Fruit fly (Drosophila melanogaster): ENCODE results near the gene CG7990.

CG7990 gene

dm6 chrX:19154998-19155397 is 46.8 kb downstream of the CG7990 start (continued):
- peak; percentile 72 for TF ChIP-seq CG11723 (GFP tag; optimal IDR thresholded peaks at IDR 0.05)
- TF ChIP-seq CG2712 (tag; optimal IDR thresholded peaks at IDR 0.05), result peak; percentile 95
- TF ChIP-seq Ets65A (GFP tag), result peak; percentile 98
- peak; percentile 86 for TF ChIP-seq CG12236 (GFP tag; optimal IDR thresholded peaks at IDR 0.05)
- peak; percentile 56 for TF ChIP-seq Aef1 (GFP tag; IDR thresholded peaks at IDR 0.05)
- TF ChIP-seq CG1529 (GFP tag; optimal IDR thresholded peaks at IDR 0.05), result peak; percentile 89
- TF ChIP-seq pita (GFP tag; optimal IDR thresholded peaks at IDR 0.05), result no peak
- peak; percentile 71 for TF ChIP-seq CG18599 (GFP tag; optimal IDR thresholded peaks at IDR 0.05)
- peak; percentile 83 for TF ChIP-seq CoRest (tag; optimal IDR thresholded peaks at IDR 0.05)
- peak; percentile 48 for TF ChIP-seq Meics (GFP tag; optimal IDR thresholded peaks at IDR 0.05)
- TF ChIP-seq D19B (GFP tag; optimal IDR thresholded peaks at IDR 0.05), result no peak
- peak; percentile 93 for TF ChIP-seq CG14710 (tag; optimal IDR thresholded peaks at IDR 0.05)
- TF ChIP-seq Doc3 (GFP tag; IDR thresholded peaks at IDR 0.05; ENCODE audit: partially characterized antibody), result no peak
- TF ChIP-seq Hand (GFP tag; optimal IDR thresholded peaks at IDR 0.05), result peak; percentile 6
- TF ChIP-seq CG34224 (GFP tag; IDR thresholded peaks at IDR 0.05; ENCODE audit: partially characterized antibody), result no peak
- TF ChIP-seq CG7839 (tag; optimal IDR thresholded peaks at IDR 0.05), result peak; percentile 91
- TF ChIP-seq kah (GFP tag; optimal IDR thresholded peaks at IDR 0.05), result peak; percentile 73
- TF ChIP-seq phol (tag; optimal IDR thresholded peaks at IDR 0.05), result peak; percentile 91
- TF ChIP-seq CG1024 (GFP tag; IDR thresholded peaks at IDR 0.05), result peak; percentile 87
- peak; percentile 88 for TF ChIP-seq sim (GFP tag; IDR thresholded peaks at IDR 0.05)
- peak; percentile 89 for TF ChIP-seq Dad (GFP tag; optimal IDR thresholded peaks at IDR 0.05)
- peak; percentile 67 for TF ChIP-seq Nf-YB (GFP tag; optimal IDR thresholded peaks at IDR 0.05)
- no peak for TF ChIP-seq Doc2 (GFP tag; IDR thresholded peaks at IDR 0.05)
- no peak for TF ChIP-seq cad (GFP tag; optimal IDR thresholded peaks at IDR 0.05)
- TF ChIP-seq Hr51 (GFP tag; optimal IDR thresholded peaks at IDR 0.05), result peak; percentile 61 to 78
- peak; percentile 75 for TF ChIP-seq CG12769 (tag; optimal IDR thresholded peaks at IDR 0.05)
- no peak for TF ChIP-seq Adf1 (GFP tag; IDR thresholded peaks at IDR 0.05)
- TF ChIP-seq Hr39 (optimal IDR thresholded peaks at IDR 0.05), result no peak
- TF ChIP-seq Hr3 (GFP tag; optimal IDR thresholded peaks at IDR 0.05), result peak; percentile 83
- peak; percentile 71 for TF ChIP-seq Ptx1 (GFP tag; IDR thresholded peaks at IDR 0.05)
- peak; percentile 90 for TF ChIP-seq CG17359 (tag; optimal IDR thresholded peaks at IDR 0.05)
- TF ChIP-seq danr (GFP tag; IDR thresholded peaks at IDR 0.05), result peak; percentile 67
- TF ChIP-seq NfI (GFP tag; optimal IDR thresholded peaks at IDR 0.05), result peak; percentile 71
- TF ChIP-seq row (GFP tag; IDR thresholded peaks at IDR 0.05), result peak; percentile 87
- TF ChIP-seq CG2678 (tag; optimal IDR thresholded peaks at IDR 0.05), result peak; percentile 85
- TF ChIP-seq YL-1 (GFP tag; optimal IDR thresholded peaks at IDR 0.05), result peak; percentile 7
- TF ChIP-seq ato (GFP tag; IDR thresholded peaks at IDR 0.05; ENCODE audit: partially characterized antibody), result no peak
- TF ChIP-seq prd (optimal IDR thresholded peaks at IDR 0.05), result no peak
- TF ChIP-seq prd (GFP tag; IDR thresholded peaks at IDR 0.05), result peak; percentile 93
- TF ChIP-seq dysf (GFP tag; IDR thresholded peaks at IDR 0.05), result peak; percentile 76; the same call in 2 of the 3 replicates
- TF ChIP-seq CG9609 (GFP tag; optimal IDR thresholded peaks at IDR 0.05), result peak; percentile 86
- peak; percentile 76 for TF ChIP-seq jing (GFP tag; optimal IDR thresholded peaks at IDR 0.05)
- no peak for TF ChIP-seq pzg (GFP tag; optimal IDR thresholded peaks at IDR 0.05)
- TF ChIP-seq CG11456 (GFP tag; IDR thresholded peaks at IDR 0.05), result peak; percentile 66; the same call in 1 of the 3 replicates
- TF ChIP-seq al (GFP tag; IDR thresholded peaks at IDR 0.05), result no peak
- peak; percentile 93 for TF ChIP-seq chm (GFP tag; IDR thresholded peaks at IDR 0.05)
- peak; percentile 82 for TF ChIP-seq Six4 (GFP tag; optimal IDR thresholded peaks at IDR 0.05)
- peak; percentile 62 for TF ChIP-seq jigr1 (GFP tag; IDR thresholded peaks at IDR 0.05)
- TF ChIP-seq CG11085 (GFP tag; IDR thresholded peaks at IDR 0.05), result no peak
- no peak for TF ChIP-seq HLHmδ (GFP tag; optimal IDR thresholded peaks at IDR 0.05)
- peak; percentile 77 for TF ChIP-seq nom (GFP tag; optimal IDR thresholded peaks at IDR 0.05)

Data from whole organism, embryonic.